Worm (Caenorhabditis elegans) whole organism, L4/young adult: ENCODE measurements around the gene acy-1.

Experiments
- dao-5 ChIP-seq: sonication (generic microtip); optimal IDR thresholded peaks from 2 replicates; lab custom pipeline; 2016; ENCODE audit warnings: missing genotype, missing genetic modification characterization, moderate library complexity, missing compliant biosample characterization
- him-1 ChIP-seq: sonication (generic microtip); optimal IDR thresholded peaks from 2 replicates; lab custom pipeline; 2016; ENCODE audit warnings: missing genotype, missing genetic modification reagents, missing genetic modification characterization, missing compliant biosample characterization

- no peak for TF ChIP-seq dao-5
- TF ChIP-seq him-1 (tag; lab: Kevin White, UChicago): no peak
Observed at ce11 chrIII:4754001-4754561, 32.2 kb downstream of the acy-1 start, which contains the start of the genes rps-0 and rbg-3.
